Fruit fly (Drosophila melanogaster) whole organism, adult: ENCODE results near the gene CG9673.

Experiments used
- CG1620 ChIP-seq: fragments of 200-800 bp; sonication (Bioruptor generic); optimal IDR thresholded peaks from 2 replicates; lab custom pipeline; 2016; ENCODE audit warnings: missing biosample characterization, missing genetic modification characterization
- bab1 ChIP-seq: fragments of 200-800 bp; sonication (Bioruptor generic); optimal IDR thresholded peaks from 3 replicates; lab custom pipeline; 2019; ENCODE audit warnings: missing biosample characterization, mild to moderate bottlenecking, missing genetic modification characterization, moderate library complexity
- pad ChIP-seq: fragments of 200-800 bp; sonication (Bioruptor generic); optimal IDR thresholded peaks from 3 replicates; lab custom pipeline; 2017; ENCODE audit warnings: missing biosample characterization, missing genetic modification characterization, mild to moderate bottlenecking, moderate library complexity, missing genetic modification reagents

- TF ChIP-seq pad (GFP tag; lab: Kevin White, UChicago) (no peak), bab1 (no peak), CG1620 (GFP tag; lab: Kevin White, UChicago) (no peak)
Observed at dm6 chrX:16678845-16679347, 24.8 kb downstream of the CG9673 start, which contains the start of the genes CG13010 and sing.
